Worm (Caenorhabditis elegans) whole organism, young adult: ENCODE results near the gene crh-1.

Experiments
- F39B2.1 ChIP-seq: fragments of 200-800 bp; sonication (Bioruptor generic); IDR thresholded peaks from 2 replicates; pipeline ENCODE4 v1.3.6; 2022; ENCODE audit warnings: missing genetic modification reagents, missing genetic modification characterization, missing compliant biosample characterization
- F57A8.1 ChIP-seq: fragments of 200-800 bp; sonication (Bioruptor generic); optimal IDR thresholded peaks from 2 replicates; lab custom pipeline; 2018; ENCODE audit warnings: mild to moderate bottlenecking, missing genetic modification characterization, moderate library complexity, missing compliant biosample characterization
- Y95B8A.8 ChIP-seq: fragments of 200-800 bp; sonication (Bioruptor generic); IDR thresholded peaks from 2 replicates; pipeline ENCODE4 v1.3.6; 2022; ENCODE audit warnings: missing genetic modification reagents, missing genetic modification characterization, missing compliant biosample characterization
- ZK185.1 ChIP-seq: sonication (generic microtip); optimal IDR thresholded peaks from 2 replicates; lab custom pipeline; 2016; ENCODE audit warnings: mild to moderate bottlenecking, missing genetic modification characterization, missing compliant biosample characterization; ENCODE audit not compliant: poor library complexity, severe bottlenecking
- aptf-2 ChIP-seq: fragments of 200-800 bp; sonication (Bioruptor generic); conservative IDR thresholded peaks from 2 replicates; pipeline ENCODE4 v1.3.6; 2022; ENCODE audit warnings: missing genetic modification reagents, missing genetic modification characterization, missing compliant biosample characterization
- attf-5 ChIP-seq: fragments of 200-800 bp; sonication (Bioruptor generic); optimal IDR thresholded peaks from 2 replicates; lab custom pipeline; 2018; ENCODE audit warnings: mild to moderate bottlenecking, missing genetic modification characterization, missing compliant biosample characterization
- cebp-1 ChIP-seq, 2 experiments: fragments of 200-800 bp in 1 of 2; sonication (Bioruptor generic) in 1 of 2; sonication (generic microtip) in 1 of 2; IDR thresholded peaks in 1 of 2; optimal IDR thresholded peaks in 1 of 2; 2 replicates each; pipeline versions ENCODE4 v1.3.6 to Lab custom; 2017 to 2022; ENCODE audit warnings: missing compliant biosample characterization in 2 of 2, missing genetic modification characterization in 2 of 2, mild to moderate bottlenecking in 1 of 2, missing genetic modification reagents in 1 of 2, moderate library complexity in 1 of 2
- cebp-2 ChIP-seq: fragments of 200-800 bp; sonication (Bioruptor generic); IDR thresholded peaks from 2 replicates; pipeline ENCODE4 v1.3.6; 2022; ENCODE audit warnings: missing genetic modification characterization, missing compliant biosample characterization
- chd-7 ChIP-seq: sonication (generic microtip); optimal IDR thresholded peaks from 2 replicates; lab custom pipeline; 2016; ENCODE audit warnings: mild to moderate bottlenecking, missing genetic modification characterization, moderate library complexity, missing compliant biosample characterization
- dox-1 ChIP-seq: fragments of 200-800 bp; sonication (Bioruptor generic); IDR thresholded peaks from 2 replicates; pipeline ENCODE4 v1.3.6; 2022; ENCODE audit warnings: missing genetic modification reagents, missing genetic modification characterization, missing compliant biosample characterization
- egrh-3 ChIP-seq: fragments of 200-800 bp; sonication (Bioruptor generic); IDR thresholded peaks from 2 replicates; pipeline ENCODE4 v1.3.6; 2022; ENCODE audit warnings: missing genetic modification reagents, missing genetic modification characterization, missing compliant biosample characterization
- hlh-12 ChIP-seq: sonication (generic microtip); optimal IDR thresholded peaks from 2 replicates; lab custom pipeline; 2016; ENCODE audit warnings: missing genetic modification characterization, missing compliant biosample characterization
- hlh-26 ChIP-seq: fragments of 200-800 bp; sonication (Bioruptor generic); conservative IDR thresholded peaks from 2 replicates; pipeline ENCODE4 v1.3.6; 2022; ENCODE audit warnings: missing genetic modification reagents, missing genetic modification characterization, missing compliant biosample characterization
- hrde-1 ChIP-seq: sonication (generic microtip); optimal IDR thresholded peaks from 2 replicates; lab custom pipeline; 2016; ENCODE audit warnings: missing genetic modification characterization, mild to moderate bottlenecking, missing compliant biosample characterization, moderate library complexity, missing genotype, missing genetic modification reagents, borderline replicate concordance
- lin-35 ChIP-seq, 3 experiments: fragments of 150-350 bp in 2 of 3; sonication (generic microtip) in 1 of 3; optimal IDR thresholded peaks; 2 replicates each; lab custom pipeline; 2014 to 2018; ENCODE audit warnings: missing biosample characterization in 3 of 3, missing genetic modification characterization in 3 of 3, missing genetic modification reagents in 3 of 3
- lir-1 ChIP-seq: fragments of 200-800 bp; sonication (Bioruptor generic); conservative IDR thresholded peaks from 2 replicates; pipeline ENCODE4 v1.3.6; 2022; ENCODE audit warnings: missing genetic modification reagents, missing genetic modification characterization, missing compliant biosample characterization
- lsl-1 ChIP-seq: fragments of 200-800 bp; sonication (Bioruptor generic); optimal IDR thresholded peaks from 2 replicates; lab custom pipeline; 2018; ENCODE audit warnings: mild to moderate bottlenecking, missing genetic modification characterization, moderate library complexity, missing compliant biosample characterization
- madf-8 ChIP-seq: fragments of 200-800 bp; sonication (Bioruptor generic); conservative IDR thresholded peaks from 2 replicates; pipeline ENCODE4 v1.3.6; 2022; ENCODE audit warnings: missing genetic modification reagents, missing genetic modification characterization, missing compliant biosample characterization
- mcd-1 ChIP-seq: fragments of 200-800 bp; sonication (Bioruptor generic); IDR thresholded peaks from 2 replicates; pipeline ENCODE4 v1.3.6; 2022; ENCODE audit warnings: missing genetic modification reagents, missing genetic modification characterization, missing compliant biosample characterization
- mes-4 ChIP-seq: sonication (generic microtip); optimal IDR thresholded peaks from 2 replicates; lab custom pipeline; 2016; ENCODE audit warnings: missing genotype, missing genetic modification characterization, missing compliant biosample characterization
- mxl-1 ChIP-seq: sonication (generic microtip); optimal IDR thresholded peaks from 2 replicates; lab custom pipeline; 2016; ENCODE audit warnings: missing genetic modification characterization, missing compliant biosample characterization
- nfyb-1 ChIP-seq: fragments of 200-800 bp; sonication (Bioruptor generic); IDR thresholded peaks from 2 replicates; pipeline ENCODE4 v1.3.6; 2022; ENCODE audit warnings: missing genetic modification reagents, missing genetic modification characterization, missing compliant biosample characterization
- nhr-80 ChIP-seq: sonication (generic microtip); optimal IDR thresholded peaks from 2 replicates; lab custom pipeline; 2016; ENCODE audit warnings: missing genetic modification characterization, missing compliant biosample characterization
- repo-1 ChIP-seq: sonication (generic microtip); optimal IDR thresholded peaks from 2 replicates; lab custom pipeline; 2017; ENCODE audit warnings: mild to moderate bottlenecking, missing genetic modification characterization, missing compliant biosample characterization
- sdz-38 ChIP-seq: sonication (generic microtip); optimal IDR thresholded peaks from 2 replicates; lab custom pipeline; 2016; ENCODE audit warnings: missing genotype, missing genetic modification characterization, missing compliant biosample characterization
- snpc-3.4 ChIP-seq: sonication (generic microtip); optimal IDR thresholded peaks from 2 replicates; lab custom pipeline; 2017; ENCODE audit warnings: missing genetic modification characterization, mild to moderate bottlenecking, missing compliant biosample characterization, antibody characterized with exemption, moderate library complexity, missing genotype, missing genetic modification reagents
- somi-1 ChIP-seq: fragments of 200-800 bp; sonication (Bioruptor generic); optimal IDR thresholded peaks from 2 replicates; lab custom pipeline; 2018; ENCODE audit warnings: mild to moderate bottlenecking, missing genetic modification characterization, missing compliant biosample characterization
- tbp1 ChIP-seq: fragments of 200-800 bp; sonication (Bioruptor generic); optimal IDR thresholded peaks from 2 replicates; lab custom pipeline; 2018; ENCODE audit warnings: mild to moderate bottlenecking, missing genetic modification characterization, missing compliant biosample characterization
- zfh-2 ChIP-seq: fragments of 200-800 bp; sonication (Bioruptor generic); conservative IDR thresholded peaks from 2 replicates; pipeline ENCODE4 v1.3.6; 2022; ENCODE audit warnings: missing genetic modification reagents, missing genetic modification characterization, missing compliant biosample characterization
- ztf-25 ChIP-seq: fragments of 200-800 bp; sonication (Bioruptor generic); IDR thresholded peaks from 2 replicates; pipeline ENCODE4 v1.3.6; 2022; ENCODE audit warnings: missing genetic modification reagents, missing genetic modification characterization, missing compliant biosample characterization

The crh-1 gene

DNA sequence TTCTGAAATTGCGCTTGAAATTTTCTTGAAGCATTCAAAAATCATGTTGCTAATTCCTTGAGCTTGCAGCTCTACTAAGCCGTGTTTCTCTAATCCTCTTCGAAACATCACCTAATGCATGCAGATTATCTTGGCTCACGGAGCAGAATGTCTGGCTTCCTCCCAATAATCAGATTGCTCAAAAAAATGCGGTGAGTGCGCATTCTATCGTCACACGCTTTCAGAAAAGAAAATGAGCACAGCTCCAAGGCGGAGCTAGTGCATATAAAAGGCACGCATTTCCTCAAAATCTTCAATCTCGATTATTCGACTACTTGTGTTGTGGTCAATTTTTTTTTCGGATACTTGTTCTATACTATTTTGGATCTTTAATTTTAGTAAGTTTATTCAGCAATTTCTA lies 16.2 kb upstream of the crh-1 start:
- no peak for TF ChIP-seq chd-7 (tag; lab: Kevin White, UChicago)
- TF ChIP-seq tbp1 (GFP tag; lab: Kevin White, UChicago) = no peak
- TF ChIP-seq lin-35 (GFP tag; optimal IDR thresholded peaks at IDR 0.05; lab: Kevin White, UChicago) = peak in 1 of 3 experiments; percentile 38
- TF ChIP-seq, all 124 proteins: peak for 1

- no peak for TF ChIP-seq mes-4 (tag; lab: Kevin White, UChicago)
- no peak for TF ChIP-seq sdz-38
- TF ChIP-seq repo-1 (tag; lab: Kevin White, UChicago) = no peak
- no peak for TF ChIP-seq ztf-25
- TF ChIP-seq hlh-12 = no peak
- TF ChIP-seq cebp-2 = no peak
- TF ChIP-seq somi-1 (GFP tag; lab: Kevin White, UChicago) = no peak
- no peak for TF ChIP-seq aptf-2 (GFP tag; lab: Robert Waterston, UW)
- no peak for TF ChIP-seq snpc-3.4 (tag; lab: Kevin White, UChicago)
- no peak for TF ChIP-seq mcd-1 (GFP tag; lab: Robert Waterston, UW)
- TF ChIP-seq lir-1 (GFP tag; lab: Robert Waterston, UW) = no peak
- no peak for TF ChIP-seq F57A8.1
- no peak for TF ChIP-seq nhr-80 (tag; lab: Kevin White, UChicago)
- no peak for TF ChIP-seq F39B2.1
- TF ChIP-seq hrde-1 (tag; lab: Kevin White, UChicago) = no peak
Observed at ce11 chrIII:11650152-11650551, 7.4 kb upstream of the crh-1 start, which contains the start of gene faah-6. Gene faah-6, plus strand, starts transcription at chrIII:11650452.

DNA sequence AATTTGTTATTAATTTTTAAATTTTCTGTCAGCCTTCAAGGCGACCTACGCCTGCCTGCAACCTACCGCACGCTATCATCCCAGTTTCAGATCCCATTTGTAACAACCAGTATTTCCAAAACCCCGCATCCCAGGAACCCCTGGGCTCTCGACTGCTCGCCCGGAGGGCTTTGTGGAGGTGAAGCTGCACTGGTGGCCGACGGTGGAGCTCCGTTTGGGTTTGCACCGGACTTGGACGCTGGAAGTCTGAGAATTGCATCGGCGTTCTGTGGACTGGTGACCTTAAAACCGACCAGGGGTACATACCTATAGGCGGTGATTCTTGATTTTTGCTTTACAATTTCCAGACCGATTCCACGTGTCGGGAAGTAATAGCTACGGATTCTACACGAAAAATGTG lies 6.1 kb upstream of the crh-1 start:
- TF ChIP-seq zfh-2 (GFP tag; lab: Robert Waterston, UW) (peak; percentile 78), snpc-3.4 (tag; lab: Kevin White, UChicago) (no peak), egrh-3 (peak; percentile 42; the same call in 1 of the 2 replicates)

DNA sequence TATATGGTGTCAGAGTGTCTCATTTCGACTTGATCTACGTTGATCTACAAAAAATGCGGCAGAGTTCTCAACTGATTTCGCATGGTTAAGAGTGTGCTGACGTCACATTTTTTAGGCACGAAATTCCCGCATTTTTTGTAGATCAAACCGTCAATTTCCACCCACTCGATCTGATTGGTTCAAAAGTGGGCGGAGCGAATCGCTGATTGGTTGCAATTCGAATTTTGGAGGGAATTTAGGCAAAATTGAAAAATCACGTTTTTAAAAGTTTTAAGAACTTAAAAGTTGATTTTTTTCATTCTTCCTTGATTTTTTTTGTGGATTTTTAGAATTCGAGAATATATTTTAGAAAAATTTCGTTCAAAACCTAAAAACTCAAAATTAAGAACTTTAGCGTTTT lies 1.2 kb upstream of the crh-1 start:
- TF ChIP-seq nfyb-1 (GFP tag; lab: Robert Waterston, UW) (0 out of 2 replicates have a peak, but pooled peaks have one; percentile 48), ZK185.1 (no peak)

- TF ChIP-seq attf-5 (GFP tag; lab: Kevin White, UChicago) (peak; percentile 22), dox-1 (GFP tag; lab: Robert Waterston, UW) (peak; percentile 10; the same call in 1 of the 2 replicates), mcd-1 (GFP tag; lab: Robert Waterston, UW) (0 out of 2 replicates have a peak, but pooled peaks have one; percentile 26), mxl-1 (tag; lab: Kevin White, UChicago) (no peak), madf-8 (GFP tag; lab: Robert Waterston, UW) (no peak), cebp-1 (GFP tag; IDR thresholded peaks at IDR 0.05; lab: Robert Waterston, UW) (no peak), cebp-1 (tag; optimal IDR thresholded peaks at IDR 0.05; lab: Kevin White, UChicago) (peak; percentile 42), nhr-80 (tag; lab: Kevin White, UChicago) (peak; percentile 61), zfh-2 (GFP tag; lab: Robert Waterston, UW) (peak; percentile 82)
Observed at ce11 chrIII:11659804-11660203, 2.2 kb downstream of the crh-1 start.

DNA sequence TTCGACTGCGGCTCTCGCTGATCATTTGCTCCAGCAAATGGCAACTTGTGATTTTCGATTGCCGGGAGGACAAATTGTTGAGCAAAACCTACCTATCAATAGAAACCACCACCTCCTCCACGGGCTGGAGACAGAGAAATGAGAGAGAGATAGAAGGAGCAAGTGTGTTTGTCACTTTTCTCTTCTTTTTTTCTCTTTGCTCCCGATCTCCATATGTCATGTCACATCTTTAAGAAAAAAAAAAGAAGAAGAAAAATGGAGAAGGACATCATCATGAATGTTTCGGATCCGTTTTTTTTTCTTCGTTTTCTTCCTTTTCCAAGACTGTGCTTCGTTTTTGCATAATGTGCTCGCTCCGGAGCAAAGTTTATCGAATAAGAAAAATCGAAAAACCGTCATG lies 3.2 kb downstream of the crh-1 start:
- no peak for TF ChIP-seq hlh-26 (GFP tag; lab: Robert Waterston, UW)
- peak; percentile 7 for TF ChIP-seq nhr-80 (tag; lab: Kevin White, UChicago)
- TF ChIP-seq lsl-1 = no peak
- TF ChIP-seq zfh-2 (GFP tag; lab: Robert Waterston, UW) = 0 out of 2 replicates have a peak, but pooled peaks have one; percentile 8
- no peak for TF ChIP-seq Y95B8A.8 (GFP tag; lab: Robert Waterston, UW)
- TF ChIP-seq, all 124 proteins: peak for 2
